Fruit fly (Drosophila melanogaster): Measurements from ENCODE around the gene CG4022.
A peak's percentile ranks its signal among the peaks of the same experiment; 100 is the strongest.

CG4022 gene

dm6 chr3L:9372278-9372975 is 38.2 kb downstream of the CG4022 start, which contains the start of the genes Hsp67Bc, CG4456 and Hsp22 (continued):
- no peak for TF ChIP-seq CG15269 (tag; optimal IDR thresholded peaks at IDR 0.05)
- peak in 1 of 2 experiments; percentile 30 for TF ChIP-seq Pdp1 (GFP tag; optimal IDR thresholded peaks at IDR 0.05)
- no peak for TF ChIP-seq chn (GFP tag; optimal IDR thresholded peaks at IDR 0.05)
- no peak for TF ChIP-seq fu2 (GFP tag; optimal IDR thresholded peaks at IDR 0.05)
- TF ChIP-seq chif (GFP tag; optimal IDR thresholded peaks at IDR 0.05): no peak
- no peak for TF ChIP-seq crc (GFP tag; optimal IDR thresholded peaks at IDR 0.05)
- TF ChIP-seq Rfx (GFP tag; IDR thresholded peaks at IDR 0.05): 0 out of 2 replicates have a peak, but pooled peaks have one; percentile 14
- no peak for TF ChIP-seq CkIIα-i1 (GFP tag; IDR thresholded peaks at IDR 0.05)
- TF ChIP-seq scrt (GFP tag; optimal IDR thresholded peaks at IDR 0.05): peak; percentile 27
- TF ChIP-seq CG31365 (tag; optimal IDR thresholded peaks at IDR 0.05): peak; percentile 15
- TF ChIP-seq ken (GFP tag; IDR thresholded peaks at IDR 0.05): no peak
- no peak for TF ChIP-seq CG8290 (GFP tag; optimal IDR thresholded peaks at IDR 0.05)
- TF ChIP-seq CG8290 (tag; optimal IDR thresholded peaks at IDR 0.05): peak in 1 of 2 experiments; percentile 33
- peak; percentile 10 for TF ChIP-seq CG5180 (GFP tag; optimal IDR thresholded peaks at IDR 0.05)
- TF ChIP-seq CG18599 (GFP tag; optimal IDR thresholded peaks at IDR 0.05): peak; percentile 51
- TF ChIP-seq CG2875 (GFP tag; optimal IDR thresholded peaks at IDR 0.05): peak; percentile 2
- peak; percentile 29 for TF ChIP-seq CG13296 (GFP tag; optimal IDR thresholded peaks at IDR 0.05)
- TF ChIP-seq CG11504 (tag; optimal IDR thresholded peaks at IDR 0.05): no peak
- peak; percentile 47; the same call in 1 of the 4 replicates for TF ChIP-seq chinmo (GFP tag; IDR thresholded peaks at IDR 0.05; ENCODE audit: partially characterized antibody)
- peak; percentile 31 for TF ChIP-seq Nf-YC (tag; optimal IDR thresholded peaks at IDR 0.05)
- TF ChIP-seq CG2678 (tag; optimal IDR thresholded peaks at IDR 0.05): peak; percentile 12
- TF ChIP-seq ATbp (GFP tag; optimal IDR thresholded peaks at IDR 0.05): peak; percentile 9
- peak; percentile 35 for TF ChIP-seq Jarid2 (GFP tag; optimal IDR thresholded peaks at IDR 0.05)
- no peak for TF ChIP-seq crp (GFP tag; optimal IDR thresholded peaks at IDR 0.05)
- peak; percentile 21 for TF ChIP-seq CG1529 (GFP tag; optimal IDR thresholded peaks at IDR 0.05)
- TF ChIP-seq pros (GFP tag; optimal IDR thresholded peaks at IDR 0.05): peak; percentile 45
- TF ChIP-seq wek (GFP tag; optimal IDR thresholded peaks at IDR 0.05): peak; percentile 28
- TF ChIP-seq otp (GFP tag; IDR thresholded peaks at IDR 0.05): no peak
- peak; percentile 78 for TF ChIP-seq CG16779 (GFP tag; IDR thresholded peaks at IDR 0.05)
- TF ChIP-seq h (optimal IDR thresholded peaks at IDR 0.05): no peak
- TF ChIP-seq Opbp (GFP tag; IDR thresholded peaks at IDR 0.05; ENCODE audit: partially characterized antibody): peak; percentile 20; the same call in 1 of the 3 replicates
- peak; percentile 39 for TF ChIP-seq CG13894 (tag; optimal IDR thresholded peaks at IDR 0.05)
- peak; percentile 32 for TF ChIP-seq CG12155 (GFP tag; optimal IDR thresholded peaks at IDR 0.05)

DNA sequence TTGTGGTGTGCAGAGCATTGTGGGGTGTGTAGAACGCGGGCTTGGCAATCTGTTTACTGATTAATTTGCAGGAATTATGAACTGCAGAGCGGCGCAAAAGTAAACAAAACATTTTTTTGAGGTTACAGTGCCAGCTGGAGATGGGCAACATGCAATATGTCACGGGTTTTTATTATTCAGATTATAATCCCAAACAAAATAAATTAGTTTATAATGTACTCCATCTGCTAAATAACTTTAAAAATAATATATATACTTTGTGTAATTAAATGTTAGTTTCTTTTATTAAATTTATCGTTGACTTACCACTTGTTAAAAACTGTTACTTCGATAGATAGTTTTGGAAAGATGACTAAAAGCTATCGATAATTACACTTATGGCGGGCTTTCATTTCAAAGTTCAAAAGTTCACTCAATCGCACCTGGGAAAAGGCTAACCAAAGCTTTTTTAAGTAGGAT is 39.7 kb downstream of the CG4022 start, which contains the start of gene Fdx1:
Fdx1 (minus strand) TSS at position 332 of the 459 bp plus-strand sequence.
- TF ChIP-seq CG13624 (GFP tag; optimal IDR thresholded peaks at IDR 0.05) (peak; percentile 8), hkb (optimal IDR thresholded peaks at IDR 0.05) (no peak), hkb (GFP tag; IDR thresholded peaks at IDR 0.05) (peak; percentile 63; the same call in 1 of the 2 replicates), Sry-δ (GFP tag; optimal IDR thresholded peaks at IDR 0.05) (peak; percentile 70), jumu (GFP tag; optimal IDR thresholded peaks at IDR 0.05) (no peak), Neu2 (GFP tag; optimal IDR thresholded peaks at IDR 0.05; ENCODE audit: borderline replicate concordance) (no peak), sens (GFP tag) (peak; percentile 75), CG33557 (GFP tag; optimal IDR thresholded peaks at IDR 0.05) (peak; percentile 20), bbx (GFP tag; IDR thresholded peaks at IDR 0.05; ENCODE audit: partially characterized antibody) (peak; percentile 48; the same call in 1 of the 2 replicates), dpn (GFP tag; optimal IDR thresholded peaks at IDR 0.05) (peak in 1 of 2 experiments; percentile 59), abd-A (tag; optimal IDR thresholded peaks at IDR 0.05) (no peak), nmo (GFP tag; optimal IDR thresholded peaks at IDR 0.05) (peak; percentile 45), MESR4 (GFP tag; optimal IDR thresholded peaks at IDR 0.05) (peak; percentile 12), CG3726 (GFP tag; IDR thresholded peaks at IDR 0.05) (no peak), al (GFP tag; IDR thresholded peaks at IDR 0.05) (peak; percentile 12; the same call in 1 of the 2 replicates), Fer1 (GFP tag; optimal IDR thresholded peaks at IDR 0.05) (peak; percentile 38), CG11093 (GFP tag; IDR thresholded peaks at IDR 0.05) (no peak), z (GFP tag; IDR thresholded peaks at IDR 0.05) (no peak)

Measured in whole organism, embryonic.